Fruit fly (Drosophila melanogaster) whole organism: ENCODE results near the gene Uch-L5R.

Source experiments
- psq ChIP-seq: fragments of >200 bp; optimal IDR thresholded peaks from 2 replicates; lab custom pipeline; 2017
- usp ChIP-seq: fragments of >200 bp; optimal IDR thresholded peaks from 2 replicates; lab custom pipeline; 2017; ENCODE audit warnings: missing biosample characterization, missing genetic modification characterization, mixed read lengths

DNA sequence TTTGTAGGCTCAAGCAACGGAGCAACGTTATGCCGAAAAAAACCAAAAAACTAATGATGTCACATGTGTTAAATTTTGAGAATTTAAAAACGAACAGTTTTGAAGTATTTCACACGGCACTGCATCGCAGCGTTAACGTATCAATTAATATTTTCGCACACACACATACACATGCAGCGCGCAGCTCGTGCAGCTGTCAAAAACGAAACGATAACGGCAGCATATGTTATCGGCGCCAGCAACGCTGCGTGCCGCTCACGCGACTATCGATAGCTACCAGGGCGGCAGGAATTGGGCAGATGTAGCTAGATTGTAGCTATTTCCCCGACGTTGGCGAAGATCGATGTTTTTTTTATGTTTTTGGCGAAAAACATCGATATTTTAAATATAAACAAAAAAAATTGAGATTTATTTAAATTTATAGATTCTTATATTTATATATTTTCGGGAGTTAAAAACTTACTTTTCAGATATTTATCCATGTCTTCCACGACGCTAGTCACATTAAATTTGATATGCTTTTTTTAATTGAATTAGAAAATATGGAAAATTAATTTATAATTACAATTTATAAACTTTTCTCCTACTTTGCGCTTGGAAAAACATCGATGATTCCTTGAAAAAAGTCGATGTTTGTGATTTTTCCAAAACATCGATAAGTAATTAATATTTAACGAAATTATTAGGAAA is 27.5 kb downstream of the Uch-L5R start, which contains the start of gene Usp7:
- TF ChIP-seq psq (lab: Kevin White, UChicago) (no peak), usp (no peak)
